Worm (Caenorhabditis elegans): ENCODE data around the gene B0336.12.
A peak's percentile ranks its signal among the peaks of the same experiment; 100 is the strongest.

B0336.12 gene

DNA sequence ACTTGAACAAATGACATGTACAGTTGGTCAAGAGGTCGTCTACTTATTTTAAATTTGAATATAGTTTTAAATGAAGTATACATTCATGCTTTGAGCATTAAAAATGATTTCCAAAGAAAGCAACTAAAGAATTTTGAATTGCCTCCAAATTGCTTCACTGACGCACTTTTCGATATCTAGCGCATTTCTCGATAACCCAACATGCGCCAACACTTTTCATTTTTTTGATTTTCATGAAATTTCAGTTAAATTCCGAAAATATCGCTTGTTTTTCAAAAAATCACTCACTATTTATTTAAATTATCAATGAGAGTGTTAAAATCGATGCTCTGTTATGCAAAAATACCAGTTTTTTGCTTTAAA is 9.9 kb upstream of the B0336.12 start:
- TF ChIP-seq sea-1 (GFP tag; conservative IDR thresholded peaks at IDR 0.05) = no peak
- no peak for TF ChIP-seq hmg-4 (GFP tag; optimal IDR thresholded peaks at IDR 0.05)
- no peak for TF ChIP-seq B0310.2 (tag; optimal IDR thresholded peaks at IDR 0.05)
- TF ChIP-seq tbx-11 (GFP tag; IDR thresholded peaks at IDR 0.05) = no peak
- no peak for TF ChIP-seq F13C5.2 (tag; optimal IDR thresholded peaks at IDR 0.05)
- no peak for TF ChIP-seq ceh-36 (tag; optimal IDR thresholded peaks at IDR 0.05)
- TF ChIP-seq tbx-37 (GFP tag; conservative IDR thresholded peaks at IDR 0.05) = no peak
- TF ChIP-seq ceh-13 (GFP tag; optimal IDR thresholded peaks at IDR 0.05) = no peak
- no peak for TF ChIP-seq scrt-1 (GFP tag; IDR thresholded peaks at IDR 0.05)
- no peak for TF ChIP-seq hnd-1 (tag; optimal IDR thresholded peaks at IDR 0.05)
- no peak for TF ChIP-seq pes-1 (GFP tag; IDR thresholded peaks at IDR 0.05)
- no peak for TF ChIP-seq tra-4 (tag; optimal IDR thresholded peaks at IDR 0.05)
- no peak for TF ChIP-seq flt-1 (GFP tag; IDR thresholded peaks at IDR 0.05)

DNA sequence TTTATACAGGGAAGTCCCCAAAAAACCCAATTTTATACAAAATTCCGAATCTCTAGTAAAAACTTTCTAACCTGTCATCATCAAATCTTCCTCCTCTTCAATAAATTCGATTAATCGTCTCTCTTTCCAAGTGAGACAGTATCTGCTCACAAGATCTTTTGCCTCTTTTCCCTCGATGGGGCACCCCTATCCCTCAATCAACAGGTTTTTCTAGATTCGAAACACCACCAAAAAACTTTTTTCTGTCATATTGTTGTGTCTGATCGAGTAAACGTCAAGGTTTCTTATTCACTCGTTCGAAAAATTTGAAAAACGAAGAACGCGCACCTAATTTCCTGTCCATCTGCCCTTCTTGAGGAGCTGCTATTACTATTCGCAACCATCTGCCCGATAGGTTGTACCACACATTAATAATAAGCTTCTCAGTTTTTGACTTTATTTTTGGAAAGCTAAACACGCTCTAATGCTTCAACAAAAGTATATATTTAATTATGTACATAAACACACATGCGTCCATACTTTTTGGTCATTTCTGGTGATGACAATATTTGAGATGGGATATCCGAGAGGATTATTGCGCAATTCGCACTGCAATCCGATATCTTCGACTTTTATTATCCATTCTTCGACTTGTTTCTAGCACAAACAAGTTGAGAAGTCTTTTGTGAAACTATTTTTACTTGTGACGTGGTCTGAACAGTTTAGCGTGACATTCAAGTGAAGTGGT is 9.3 kb upstream of the B0336.12 start:
- TF ChIP-seq sea-1 (GFP tag; conservative IDR thresholded peaks at IDR 0.05) (no peak), tbx-37 (GFP tag; conservative IDR thresholded peaks at IDR 0.05) (no peak), tbx-11 (GFP tag; IDR thresholded peaks at IDR 0.05) (no peak), ceh-13 (GFP tag; optimal IDR thresholded peaks at IDR 0.05) (no peak), aly-1 (tag; optimal IDR thresholded peaks at IDR 0.05) (no peak), ceh-36 (tag; optimal IDR thresholded peaks at IDR 0.05) (no peak), hnd-1 (tag; optimal IDR thresholded peaks at IDR 0.05) (no peak), hmbx-1 (tag; optimal IDR thresholded peaks at IDR 0.05) (no peak), B0310.2 (tag; optimal IDR thresholded peaks at IDR 0.05) (no peak), ets-7 (tag; optimal IDR thresholded peaks at IDR 0.05) (no peak), ama-1 (optimal IDR thresholded peaks at IDR 0.05) (no peak), flt-1 (GFP tag; IDR thresholded peaks at IDR 0.05) (no peak), scrt-1 (GFP tag; IDR thresholded peaks at IDR 0.05) (no peak), F13C5.2 (tag; optimal IDR thresholded peaks at IDR 0.05) (no peak), pes-1 (GFP tag; IDR thresholded peaks at IDR 0.05) (no peak), hmg-4 (GFP tag; optimal IDR thresholded peaks at IDR 0.05) (no peak), tra-4 (tag; optimal IDR thresholded peaks at IDR 0.05) (no peak)

DNA sequence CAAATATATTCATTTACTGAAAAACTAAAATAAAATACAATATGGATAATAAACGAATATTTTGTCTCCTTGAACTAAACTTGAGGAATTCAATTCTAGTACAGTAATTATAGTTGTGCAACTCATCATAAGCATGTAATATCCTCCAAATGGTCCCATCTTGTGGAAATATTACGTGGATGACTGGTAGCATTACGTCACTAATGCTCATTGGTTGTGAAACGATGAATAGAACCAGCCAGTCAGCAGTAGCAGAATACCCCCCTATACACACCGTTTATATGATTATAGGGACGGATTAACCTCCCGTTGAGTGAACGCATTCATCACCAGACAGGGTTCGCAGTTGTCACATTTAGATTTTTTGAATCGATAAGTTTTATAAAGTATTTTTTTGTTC is 8.4 kb upstream of the B0336.12 start:
- no peak for TF ChIP-seq scrt-1 (GFP tag; IDR thresholded peaks at IDR 0.05)
- no peak for TF ChIP-seq tbx-37 (GFP tag; conservative IDR thresholded peaks at IDR 0.05)
- TF ChIP-seq tra-4 (tag; optimal IDR thresholded peaks at IDR 0.05) = no peak
- no peak for TF ChIP-seq ets-7 (tag; optimal IDR thresholded peaks at IDR 0.05)
- no peak for TF ChIP-seq ceh-13 (GFP tag; optimal IDR thresholded peaks at IDR 0.05)
- TF ChIP-seq ceh-36 (tag; optimal IDR thresholded peaks at IDR 0.05) = no peak
- no peak for TF ChIP-seq tbx-11 (GFP tag; IDR thresholded peaks at IDR 0.05)
- TF ChIP-seq aly-1 (tag; optimal IDR thresholded peaks at IDR 0.05) = no peak
- TF ChIP-seq flt-1 (GFP tag; IDR thresholded peaks at IDR 0.05) = no peak
- no peak for TF ChIP-seq hmg-4 (GFP tag; optimal IDR thresholded peaks at IDR 0.05)
- TF ChIP-seq B0310.2 (tag; optimal IDR thresholded peaks at IDR 0.05) = no peak
- TF ChIP-seq ama-1 (optimal IDR thresholded peaks at IDR 0.05) = no peak
- TF ChIP-seq F13C5.2 (tag; optimal IDR thresholded peaks at IDR 0.05) = no peak
- no peak for TF ChIP-seq hmbx-1 (tag; optimal IDR thresholded peaks at IDR 0.05)

DNA sequence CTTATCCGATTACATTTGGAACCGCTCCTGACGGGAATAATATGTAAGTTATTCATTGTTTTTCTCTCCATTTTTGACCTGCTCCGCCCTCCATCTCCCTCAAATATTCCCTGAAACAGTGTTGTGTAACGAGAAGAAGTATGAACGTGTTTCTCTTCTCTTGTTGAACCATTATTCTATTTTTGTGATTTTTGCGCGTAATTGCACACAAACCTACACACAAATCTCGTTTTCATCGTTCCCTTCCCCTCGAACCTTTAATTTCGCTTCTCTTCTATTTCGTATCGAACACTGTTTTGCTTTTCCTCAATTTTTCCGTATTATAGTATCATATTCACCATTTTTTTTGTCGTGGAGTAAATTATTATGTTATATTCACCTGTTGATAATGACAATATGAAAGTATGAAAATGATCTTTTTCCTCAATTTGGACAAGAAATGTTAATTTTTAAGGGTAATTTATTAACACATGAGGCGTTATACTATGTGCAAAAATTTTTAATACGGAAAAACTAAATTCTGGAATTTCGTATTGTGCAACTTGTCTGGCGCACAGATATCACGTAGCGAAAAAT is 7.3 kb upstream of the B0336.12 start:
- TF ChIP-seq ets-7 (tag; optimal IDR thresholded peaks at IDR 0.05) = no peak
- no peak for TF ChIP-seq ceh-36 (tag; optimal IDR thresholded peaks at IDR 0.05)
- TF ChIP-seq ceh-13 (GFP tag; optimal IDR thresholded peaks at IDR 0.05) = no peak
- no peak for TF ChIP-seq flt-1 (GFP tag; IDR thresholded peaks at IDR 0.05)
- no peak for TF ChIP-seq aly-1 (tag; optimal IDR thresholded peaks at IDR 0.05)
- no peak for TF ChIP-seq sea-1 (GFP tag; conservative IDR thresholded peaks at IDR 0.05)
- no peak for TF ChIP-seq tbx-37 (GFP tag; conservative IDR thresholded peaks at IDR 0.05)
- TF ChIP-seq hnd-1 (tag; optimal IDR thresholded peaks at IDR 0.05) = no peak
- no peak for TF ChIP-seq pes-1 (GFP tag; IDR thresholded peaks at IDR 0.05)
- no peak for TF ChIP-seq F13C5.2 (tag; optimal IDR thresholded peaks at IDR 0.05)
- TF ChIP-seq hmg-4 (GFP tag; optimal IDR thresholded peaks at IDR 0.05) = no peak
- no peak for TF ChIP-seq scrt-1 (GFP tag; IDR thresholded peaks at IDR 0.05)
- TF ChIP-seq ama-1 (optimal IDR thresholded peaks at IDR 0.05) = no peak
- no peak for TF ChIP-seq tbx-11 (GFP tag; IDR thresholded peaks at IDR 0.05)
- no peak for TF ChIP-seq tra-4 (tag; optimal IDR thresholded peaks at IDR 0.05)
- no peak for TF ChIP-seq hmbx-1 (tag; optimal IDR thresholded peaks at IDR 0.05)
- no peak for TF ChIP-seq B0310.2 (tag; optimal IDR thresholded peaks at IDR 0.05)

DNA sequence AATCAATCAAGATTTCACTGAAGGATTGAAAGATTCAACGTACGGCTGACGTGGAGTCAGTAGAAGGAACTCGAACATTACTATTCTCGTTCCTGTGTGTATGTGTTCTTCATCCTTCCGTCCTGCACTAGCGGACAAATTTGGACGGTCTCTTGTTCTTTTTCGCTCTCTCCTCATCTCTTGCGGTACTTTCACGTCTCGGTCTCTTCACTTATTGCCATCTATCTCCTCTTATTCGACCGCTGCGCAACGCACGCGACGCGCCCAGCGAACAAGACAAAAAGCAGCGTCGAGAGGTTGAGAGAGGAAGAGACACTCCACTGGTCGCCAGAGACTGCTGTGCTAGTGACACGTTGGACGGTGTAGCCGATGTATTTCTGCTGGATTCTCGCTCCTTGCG is 5.5 kb upstream of the B0336.12 start:
- TF ChIP-seq ama-1 (optimal IDR thresholded peaks at IDR 0.05) (no peak), hnd-1 (tag; optimal IDR thresholded peaks at IDR 0.05) (no peak), pes-1 (GFP tag; IDR thresholded peaks at IDR 0.05) (no peak), B0310.2 (tag; optimal IDR thresholded peaks at IDR 0.05) (no peak), scrt-1 (GFP tag; IDR thresholded peaks at IDR 0.05) (no peak), tra-4 (tag; optimal IDR thresholded peaks at IDR 0.05) (no peak), ceh-13 (GFP tag; optimal IDR thresholded peaks at IDR 0.05) (no peak), tbx-11 (GFP tag; IDR thresholded peaks at IDR 0.05) (no peak), aly-1 (tag; optimal IDR thresholded peaks at IDR 0.05) (peak; percentile 70), flt-1 (GFP tag; IDR thresholded peaks at IDR 0.05) (no peak), hmg-4 (GFP tag; optimal IDR thresholded peaks at IDR 0.05) (peak; percentile 61), hmbx-1 (tag; optimal IDR thresholded peaks at IDR 0.05) (no peak), tbx-37 (GFP tag; conservative IDR thresholded peaks at IDR 0.05) (0 out of 2 replicates have a peak, but pooled peaks have one; percentile 8), ceh-36 (tag; optimal IDR thresholded peaks at IDR 0.05) (no peak), sea-1 (GFP tag; conservative IDR thresholded peaks at IDR 0.05) (no peak), F13C5.2 (tag; optimal IDR thresholded peaks at IDR 0.05) (peak; percentile 54), ets-7 (tag; optimal IDR thresholded peaks at IDR 0.05) (peak; percentile 11)

DNA sequence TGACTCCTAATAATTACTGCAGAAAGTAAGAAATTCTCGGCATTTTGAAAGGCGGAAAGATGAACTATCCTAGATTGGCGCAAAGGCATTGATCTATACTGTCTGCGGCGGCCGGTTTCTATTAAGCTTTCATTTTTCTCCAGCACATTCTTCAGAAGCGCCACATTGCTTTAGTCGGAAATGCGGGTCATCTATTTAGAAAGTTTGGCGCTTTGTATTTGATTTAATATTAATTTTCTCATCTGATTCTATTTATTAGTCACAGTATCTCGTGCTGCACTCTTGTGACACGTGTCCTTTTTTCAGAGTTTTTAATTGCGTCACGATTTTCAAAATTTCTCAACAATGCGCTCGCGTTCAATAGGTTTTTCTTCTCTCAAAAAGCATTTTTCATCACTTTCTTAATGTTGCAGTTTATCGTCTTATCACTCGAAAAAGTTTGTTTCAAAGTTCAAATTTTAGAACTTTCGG is 5.1 kb upstream of the B0336.12 start:
- TF ChIP-seq hnd-1 (tag; optimal IDR thresholded peaks at IDR 0.05) = no peak
- TF ChIP-seq sea-1 (GFP tag; conservative IDR thresholded peaks at IDR 0.05) = no peak
- peak; percentile 83 for TF ChIP-seq ama-1 (optimal IDR thresholded peaks at IDR 0.05)
- TF ChIP-seq B0310.2 (tag; optimal IDR thresholded peaks at IDR 0.05) = no peak
- TF ChIP-seq tbx-11 (GFP tag; IDR thresholded peaks at IDR 0.05) = no peak
- peak; percentile 27 for TF ChIP-seq ceh-36 (tag; optimal IDR thresholded peaks at IDR 0.05)
- TF ChIP-seq tbx-37 (GFP tag; conservative IDR thresholded peaks at IDR 0.05) = no peak
- no peak for TF ChIP-seq ets-7 (tag; optimal IDR thresholded peaks at IDR 0.05)
